Worm (Caenorhabditis elegans) whole organism, mixed stage, embryonic: ENCODE data around the gene B0454.6.

Experiments
- drap-1 ChIP-seq: fragments of 200-800 bp; sonication (Bioruptor generic); optimal IDR thresholded peaks from 3 replicates; lab custom pipeline; 2018; ENCODE audit warnings: mild to moderate bottlenecking, missing genetic modification characterization, missing compliant biosample characterization
- nhr-12 ChIP-seq: fragments of 150-350 bp; optimal IDR thresholded peaks from 2 replicates; lab custom pipeline; 2014; ENCODE audit warnings: missing biosample characterization, missing genetic modification characterization
- unc-120 ChIP-seq: sonication (generic microtip); optimal IDR thresholded peaks from 2 replicates; lab custom pipeline; 2017; ENCODE audit warnings: missing genetic modification characterization, missing compliant biosample characterization; ENCODE audit not compliant: poor library complexity, severe bottlenecking
- ztf-11 ChIP-seq: fragments of 150-350 bp; optimal IDR thresholded peaks from 2 replicates; lab custom pipeline; 2014; ENCODE audit warnings: missing biosample characterization, missing genetic modification characterization

- TF ChIP-seq drap-1 (GFP tag; lab: Kevin White, UChicago), result no peak
- TF ChIP-seq nhr-12, result no peak
- no peak for TF ChIP-seq unc-120 (tag; lab: Kevin White, UChicago)
- no peak for TF ChIP-seq ztf-11
Observed at ce11 chrII:3068646-3069045, 36.1 kb downstream of the B0454.6 start.
